Fruit fly (Drosophila melanogaster) whole organism, wandering third instar larva: ENCODE data around the gene Notum.

Experiments
- Dif ChIP-seq: fragments of 200-275, 200-300 bp; sonication (Bioruptor generic); optimal IDR thresholded peaks from 2 replicates; lab custom pipeline; 2018; ENCODE audit warnings: missing biosample characterization, missing genetic modification characterization; ENCODE audit not compliant: partially characterized antibody
- HLH106 ChIP-seq: fragments of 200-800 bp; optimal IDR thresholded peaks from 3 replicates; lab custom pipeline; 2019; ENCODE audit warnings: missing biosample characterization, mild to moderate bottlenecking, missing genetic modification characterization, moderate library complexity
- ey ChIP-seq: fragments of 200-800 bp; sonication (Bioruptor generic); optimal IDR thresholded peaks from 2 replicates; lab custom pipeline; 2016; ENCODE audit warnings: missing biosample characterization, missing genetic modification characterization
- pan ChIP-seq: fragments of >200 bp; optimal IDR thresholded peaks from 2 replicates; lab custom pipeline; 2017
- psq ChIP-seq: fragments of 200-800 bp; sonication (Bioruptor generic); optimal IDR thresholded peaks from 3 replicates; lab custom pipeline; 2017; ENCODE audit warnings: missing biosample characterization, mild to moderate bottlenecking, missing genetic modification characterization, moderate library complexity
- sage ChIP-seq: fragments of 200-800 bp; sonication (Bioruptor generic); optimal IDR thresholded peaks from 2 replicates; lab custom pipeline; 2016; ENCODE audit warnings: missing biosample characterization, mild to moderate bottlenecking, missing genetic modification characterization

DNA sequence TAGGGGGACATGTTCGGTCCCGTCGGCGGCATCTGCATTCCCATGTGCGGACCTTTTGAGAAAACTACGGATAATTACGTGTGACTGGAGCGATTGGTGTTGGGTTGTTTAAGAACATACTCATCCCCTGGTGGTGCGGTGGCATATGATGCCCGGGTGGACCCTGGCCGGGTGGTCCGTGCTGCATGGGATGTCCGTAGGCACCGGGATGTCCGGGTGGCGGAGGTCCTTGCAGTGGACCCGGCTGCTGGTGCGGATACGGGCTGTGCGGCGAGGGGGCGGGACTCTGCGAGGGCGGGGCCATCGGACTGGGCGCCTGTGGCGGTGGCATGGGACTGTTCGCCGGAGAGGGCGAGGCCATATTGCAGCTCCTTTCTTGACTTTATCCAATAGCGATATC, 41.1 kb upstream of the Notum start:
- no peak for TF ChIP-seq sage (GFP tag; lab: Kevin White, UChicago)
- TF ChIP-seq pan (lab: Kevin White, UChicago) = no peak
- no peak for TF ChIP-seq HLH106 (tag; lab: Kevin White, UChicago)
- no peak for TF ChIP-seq psq (GFP tag; lab: Kevin White, UChicago)
- no peak for TF ChIP-seq ey (GFP tag; lab: Kevin White, UChicago)
- TF ChIP-seq Dif (GFP tag; lab: Kevin White, UChicago) = no peak
